Worm (Caenorhabditis elegans) whole organism, L4 larva: Measurements from ENCODE around the gene tlp-1.

Source experiments
- F49E8.2 ChIP-seq: sonication (generic microtip); optimal IDR thresholded peaks from 2 replicates; lab custom pipeline; 2016; ENCODE audit warnings: missing compliant biosample characterization, mild to moderate bottlenecking, missing genetic modification characterization, borderline replicate concordance
- R02D3.7 ChIP-seq: fragments of 150-350 bp; sonication (generic microtip); optimal IDR thresholded peaks from 3 replicates; lab custom pipeline; 2014; ENCODE audit warnings: missing biosample characterization, missing genetic modification characterization
- Y48G9A.11 ChIP-seq: fragments of 200-800 bp; sonication (Bioruptor generic); IDR thresholded peaks from 2 replicates; pipeline ENCODE4 v1.3.6; 2022; ENCODE audit warnings: missing genetic modification reagents, missing genetic modification characterization, missing compliant biosample characterization
- ZK337.2 ChIP-seq: fragments of 200-800 bp; sonication (Bioruptor generic); IDR thresholded peaks from 2 replicates; pipeline ENCODE4 v1.3.6; 2022; ENCODE audit warnings: missing genetic modification reagents, missing genetic modification characterization, missing compliant biosample characterization
- aha-1 ChIP-seq: fragments of 150-350 bp; peaks from one replicate; lab custom pipeline; 2014; ENCODE audit warnings: missing biosample characterization, missing genetic modification characterization
- aly-2 ChIP-seq: sonication (generic microtip); optimal IDR thresholded peaks from 2 replicates; lab custom pipeline; 2018; ENCODE audit warnings: missing biosample characterization, missing genetic modification characterization
- arid-1 ChIP-seq: fragments of 200-800 bp; sonication (Bioruptor generic); conservative IDR thresholded peaks from 2 replicates; pipeline ENCODE4 v1.3.6; 2022; ENCODE audit warnings: missing genetic modification reagents, missing genetic modification characterization, missing compliant biosample characterization
- ceh-20 ChIP-seq: fragments of 200-800 bp; sonication (Bioruptor generic); IDR thresholded peaks from 2 replicates; pipeline ENCODE4 v1.3.6; 2022; ENCODE audit warnings: missing genetic modification reagents, missing genetic modification characterization, missing compliant biosample characterization
- ceh-44 ChIP-seq: fragments of 200-800 bp; sonication (Bioruptor generic); IDR thresholded peaks from 2 replicates; pipeline ENCODE4 v1.3.6; 2022; ENCODE audit warnings: missing genetic modification reagents, missing genetic modification characterization, missing compliant biosample characterization
- ces-1 ChIP-seq: fragments of 150-350 bp; sonication (generic microtip); optimal IDR thresholded peaks from 4 replicates; lab custom pipeline; 2014; ENCODE audit warnings: missing biosample characterization, missing genetic modification reagents, missing genetic modification characterization
- cey-2 ChIP-seq: sonication (generic microtip); optimal IDR thresholded peaks from 3 replicates; lab custom pipeline; 2017; ENCODE audit warnings: missing genetic modification characterization, mild to moderate bottlenecking, missing compliant biosample characterization, antibody characterized with exemption, borderline replicate concordance; ENCODE audit not compliant: insufficient read depth
- daf-16 ChIP-seq, 3 experiments: sonication (generic microtip); optimal IDR thresholded peaks; 2 replicates each; lab custom pipeline; 2016 to 2017; ENCODE audit warnings: missing genetic modification characterization in 3 of 3, missing genetic modification reagents in 3 of 3, mild to moderate bottlenecking in 2 of 3, missing compliant biosample characterization in 2 of 3, missing biosample characterization in 1 of 3, moderate library complexity in 1 of 3
- daf-8 ChIP-seq: fragments of 200-800 bp; sonication (Bioruptor generic); IDR thresholded peaks from 2 replicates; pipeline ENCODE4 v1.3.6; 2022; ENCODE audit warnings: missing genetic modification characterization, missing compliant biosample characterization
- dmd-8 ChIP-seq: fragments of 200-800 bp; sonication (Bioruptor generic); IDR thresholded peaks from 2 replicates; pipeline ENCODE4 v1.3.6; 2022; ENCODE audit warnings: missing genetic modification characterization, missing compliant biosample characterization
- dpl-1 ChIP-seq: fragments of 150-350 bp; optimal IDR thresholded peaks from 2 replicates; lab custom pipeline; 2014; ENCODE audit warnings: missing biosample characterization, missing genetic modification reagents, missing genetic modification characterization
- dve-1 ChIP-seq: sonication (generic microtip); optimal IDR thresholded peaks from 2 replicates; lab custom pipeline; 2017; ENCODE audit warnings: antibody characterized with exemption, mild to moderate bottlenecking, missing genetic modification characterization, missing compliant biosample characterization; ENCODE audit not compliant: insufficient read depth
- egl-27 ChIP-seq: sonication (generic microtip); optimal IDR thresholded peaks from 3 replicates; lab custom pipeline; 2017; ENCODE audit warnings: missing biosample characterization, missing genetic modification reagents, missing genetic modification characterization
- egl-43 ChIP-seq: fragments of 200-800 bp; sonication (Bioruptor generic); IDR thresholded peaks from 2 replicates; pipeline ENCODE4 v1.3.6; 2022; ENCODE audit warnings: missing genetic modification reagents, missing genetic modification characterization, missing compliant biosample characterization
- hlh-30 ChIP-seq: sonication (generic microtip); optimal IDR thresholded peaks from 2 replicates; lab custom pipeline; 2017; ENCODE audit warnings: antibody characterized with exemption, mild to moderate bottlenecking, missing genetic modification characterization, missing compliant biosample characterization; ENCODE audit not compliant: insufficient read depth
- hmg-1.1 ChIP-seq: fragments of 200-800 bp; sonication (Bioruptor generic); IDR thresholded peaks from 2 replicates; pipeline ENCODE4 v1.3.6; 2022; ENCODE audit warnings: missing genetic modification reagents, missing genetic modification characterization, missing compliant biosample characterization
- lim-7 ChIP-seq: fragments of 200-800 bp; sonication (Bioruptor generic); IDR thresholded peaks from 2 replicates; pipeline ENCODE4 v1.3.6; 2022; ENCODE audit warnings: missing genetic modification characterization, missing compliant biosample characterization
- lin-13 ChIP-seq: fragments of 150-350 bp; optimal IDR thresholded peaks from 2 replicates; lab custom pipeline; 2014; ENCODE audit warnings: missing biosample characterization, missing genetic modification reagents, missing genetic modification characterization
- madf-5 ChIP-seq, 2 experiments: fragments of 200-800 bp; sonication (Bioruptor generic); IDR thresholded peaks; 2 replicates each; pipeline ENCODE4 v1.3.6; 2022; ENCODE audit warnings: missing compliant biosample characterization in 2 of 2, missing genetic modification characterization in 2 of 2
- mes-2 ChIP-seq: sonication (generic microtip); optimal IDR thresholded peaks from 2 replicates; lab custom pipeline; 2016; ENCODE audit warnings: missing genotype, mild to moderate bottlenecking, missing genetic modification characterization, missing compliant biosample characterization; ENCODE audit not compliant: poor library complexity, severe bottlenecking
- snpc-1.2 ChIP-seq: fragments of 200-800 bp; sonication (Bioruptor generic); IDR thresholded peaks from 2 replicates; pipeline ENCODE4 v1.3.6; 2022; ENCODE audit warnings: missing genetic modification reagents, missing genetic modification characterization, missing compliant biosample characterization
- snpc-4 ChIP-seq: fragments of 150-350 bp; optimal IDR thresholded peaks from 2 replicates; lab custom pipeline; 2014; ENCODE audit warnings: missing biosample characterization, missing genetic modification characterization
- unc-62 ChIP-seq, 3 experiments: fragments of 150-350 bp in 1 of 3; sonication (generic microtip); optimal IDR thresholded peaks in 2 of 3; peaks in 1 of 3; 1 replicate in 1 of 3; 2 replicates in 2 of 3; lab custom pipeline; 2014 to 2017; ENCODE audit warnings: missing biosample characterization in 3 of 3, missing genetic modification characterization in 3 of 3, missing genetic modification reagents in 3 of 3, missing genotype in 1 of 3
- zfp-2 ChIP-seq: sonication (generic microtip); optimal IDR thresholded peaks from 2 replicates; lab custom pipeline; 2016; ENCODE audit warnings: mild to moderate bottlenecking, missing genetic modification characterization, missing compliant biosample characterization

The tlp-1 gene

DNA sequence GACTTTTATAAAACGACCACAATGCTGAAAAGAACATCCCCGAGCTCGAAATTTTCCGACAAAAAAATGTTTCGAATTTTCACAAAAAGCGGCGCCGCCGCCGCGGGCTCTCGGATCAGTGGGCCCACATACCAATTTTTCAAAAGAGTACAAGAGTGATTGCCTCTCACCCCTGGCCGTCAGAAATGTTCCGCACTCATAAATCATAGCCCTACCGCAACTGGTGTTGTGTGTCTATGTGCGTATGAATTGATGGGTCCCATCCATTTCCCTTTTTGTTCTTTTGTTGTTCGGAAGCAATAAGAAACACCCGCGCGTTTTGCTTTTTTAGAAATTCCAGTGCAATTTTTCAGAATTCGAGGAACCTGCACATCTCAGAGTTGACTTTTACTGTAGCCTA is 9.3 kb downstream of the tlp-1 start (continued):
- TF ChIP-seq ces-1 (GFP tag; lab: Kevin White, UChicago): no peak
- no peak for TF ChIP-seq egl-27
- no peak for TF ChIP-seq daf-8 (GFP tag; lab: Robert Waterston, UW)

DNA sequence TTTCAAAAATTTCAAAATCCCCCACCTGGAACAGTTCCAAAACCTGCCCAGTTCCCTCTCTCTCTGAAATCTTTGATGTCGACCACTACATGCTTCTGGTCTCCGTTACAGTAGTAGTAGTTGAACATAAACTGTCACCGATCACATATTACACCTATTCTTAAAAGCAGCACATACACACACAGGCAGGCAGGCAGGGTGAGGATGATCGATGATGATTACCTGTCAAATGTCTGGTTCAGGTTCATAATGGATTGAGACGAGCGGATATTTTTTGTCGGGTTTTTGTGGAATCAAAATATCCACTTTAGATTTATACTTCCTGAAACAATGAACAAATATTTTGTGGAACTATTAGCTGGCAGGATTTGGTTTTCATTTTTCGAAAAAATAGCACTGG is 9.9 kb downstream of the tlp-1 start:
- TF ChIP-seq aly-2 (tag; lab: Kevin White, UChicago) (no peak), dve-1 (tag; lab: Kevin White, UChicago) (no peak), daf-16 (GFP tag; optimal IDR thresholded peaks at IDR 0.05; lab: Kevin White, UChicago) (no peak), daf-16 (tag; optimal IDR thresholded peaks at IDR 0.05; lab: Kevin White, UChicago) (no peak), cey-2 (tag; lab: Kevin White, UChicago) (no peak), ceh-44 (GFP tag; lab: Robert Waterston, UW) (no peak), hmg-1.1 (no peak), lin-13 (GFP tag; lab: Kevin White, UChicago) (no peak)
- TF ChIP-seq, all 104 proteins: peak for 0

DNA sequence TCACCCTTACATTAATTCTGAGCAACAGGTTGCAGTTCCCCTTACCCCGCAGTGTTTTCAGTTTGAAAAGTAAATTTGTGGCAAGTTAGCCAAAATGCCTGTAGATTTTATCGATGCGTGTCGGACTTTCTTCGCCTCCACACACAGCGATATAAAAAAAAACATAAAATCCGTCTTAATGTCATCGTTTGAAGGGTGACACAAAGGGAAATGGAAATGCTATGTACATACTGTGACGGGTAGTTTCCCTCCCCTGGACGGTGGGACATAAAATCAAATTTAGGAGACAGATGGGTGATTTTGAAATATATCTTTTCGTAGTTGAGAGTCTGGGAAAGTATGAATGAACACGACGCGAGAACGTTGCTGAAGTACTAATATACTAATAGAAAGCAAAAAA is 11.4 kb downstream of the tlp-1 start:
- TF ChIP-seq zfp-2 (tag; lab: Kevin White, UChicago) (no peak), mes-2 (tag; lab: Kevin White, UChicago) (no peak), dpl-1 (no peak), lim-7 (GFP tag; lab: Robert Waterston, UW) (no peak), F49E8.2 (tag; lab: Kevin White, UChicago) (no peak), hlh-30 (tag; lab: Kevin White, UChicago) (no peak), ZK337.2 (GFP tag; lab: Robert Waterston, UW) (no peak), dmd-8 (GFP tag; lab: Robert Waterston, UW) (no peak), snpc-4 (tag; lab: Kevin White, UChicago) (no peak)

DNA sequence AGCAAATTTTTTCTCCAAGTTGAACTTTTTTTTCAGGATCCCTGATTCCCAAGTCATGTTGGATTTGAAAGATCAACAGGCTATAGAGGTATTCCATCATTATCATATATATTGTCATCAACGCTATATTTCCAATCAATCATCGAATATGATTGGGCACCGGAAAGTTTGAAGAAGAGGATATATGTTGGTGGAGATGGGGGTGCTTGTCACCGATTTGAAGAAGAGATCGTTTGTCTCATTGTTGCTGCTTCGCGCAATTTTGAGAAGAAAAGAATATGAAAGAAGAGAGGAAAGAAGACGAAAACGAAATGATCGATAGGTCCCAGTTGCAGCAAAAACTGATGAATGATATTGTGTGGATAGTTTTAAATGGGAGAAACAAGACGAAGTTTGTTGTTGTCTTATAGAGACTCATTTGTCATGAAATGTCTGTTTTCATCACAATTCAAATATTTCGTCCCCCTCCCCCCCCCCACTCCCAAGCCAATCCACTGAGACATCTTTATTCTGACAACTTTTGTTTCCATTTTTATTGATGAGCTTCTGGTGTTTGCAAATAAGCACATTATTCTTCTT is 14.5 kb downstream of the tlp-1 start, which contains the start of gene T23G4.2:
T23G4.2 (minus strand) TSS at position 255 of the 579 bp plus-strand sequence.
- TF ChIP-seq aha-1 (peak; percentile 28), unc-62 (GFP tag; optimal IDR thresholded peaks at IDR 0.05 in 1 of 2; lab: Kevin White, UChicago) (peak in 1 of 2 experiments; percentile 99), unc-62 (tag; optimal IDR thresholded peaks at IDR 0.05; lab: Kevin White, UChicago) (no peak), ceh-20 (GFP tag; lab: Robert Waterston, UW) (0 out of 2 replicates have a peak, but pooled peaks have one; percentile 30), egl-43 (GFP tag; lab: Robert Waterston, UW) (no peak)

DNA sequence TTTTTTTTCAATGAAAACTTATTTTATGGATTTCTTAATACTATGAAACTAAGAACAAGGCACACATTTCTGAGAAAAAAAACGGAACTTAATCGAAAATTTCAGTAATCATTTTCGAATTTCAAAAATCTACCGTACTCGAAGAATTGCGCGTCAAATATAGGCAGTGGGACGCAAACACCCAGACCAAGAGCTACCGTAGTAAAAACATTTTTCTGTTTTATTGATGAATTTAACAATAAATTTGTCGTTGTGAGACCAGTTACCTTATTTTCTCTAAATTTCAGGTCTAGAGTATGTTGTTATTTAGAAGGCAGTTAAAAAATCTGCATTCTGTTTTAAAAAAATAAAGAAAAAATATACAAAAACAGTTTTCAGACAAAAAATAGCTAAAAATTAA is 16.3 kb downstream of the tlp-1 start:
- TF ChIP-seq snpc-1.2 (GFP tag; lab: Robert Waterston, UW): peak; percentile 78
- TF ChIP-seq arid-1 (GFP tag; lab: Robert Waterston, UW): no peak
- no peak for TF ChIP-seq madf-5 (GFP tag; IDR thresholded peaks at IDR 0.05; lab: Robert Waterston, UW)
- peak; percentile 70 for TF ChIP-seq Y48G9A.11 (GFP tag; lab: Robert Waterston, UW)

DNA sequence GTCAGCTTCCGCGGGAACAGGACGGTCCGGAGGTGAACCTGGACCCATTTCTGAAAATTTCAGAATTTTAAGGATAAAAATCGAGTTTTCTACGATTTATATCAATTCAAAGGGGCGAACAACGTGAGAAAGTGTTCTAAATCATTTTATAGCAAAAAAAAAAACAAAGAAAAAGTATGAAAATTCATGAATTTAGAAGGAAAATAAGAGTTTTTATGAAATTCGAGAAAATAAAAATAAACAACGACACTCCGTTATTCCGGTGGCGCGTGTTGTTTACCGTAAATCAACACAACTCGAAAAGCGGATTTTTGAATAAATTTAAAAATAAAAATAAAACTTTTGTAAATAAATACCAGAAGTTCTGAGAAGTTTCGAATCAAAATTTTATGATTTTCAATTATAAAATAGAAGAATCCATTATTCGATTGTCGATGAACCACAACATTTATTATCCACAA is 16.9 kb downstream of the tlp-1 start, which contains the start of gene nyn-1:
nyn-1 (minus strand) TSS at position 51 of the 461 bp plus-strand sequence.
- TF ChIP-seq ces-1 (GFP tag; lab: Kevin White, UChicago) (no peak), snpc-1.2 (GFP tag; lab: Robert Waterston, UW) (peak; percentile 76), R02D3.7 (peak; percentile 37), Y48G9A.11 (GFP tag; lab: Robert Waterston, UW) (peak; percentile 100)
